Worm (Caenorhabditis elegans): ENCODE data around the gene C09G5.13.

DNA sequence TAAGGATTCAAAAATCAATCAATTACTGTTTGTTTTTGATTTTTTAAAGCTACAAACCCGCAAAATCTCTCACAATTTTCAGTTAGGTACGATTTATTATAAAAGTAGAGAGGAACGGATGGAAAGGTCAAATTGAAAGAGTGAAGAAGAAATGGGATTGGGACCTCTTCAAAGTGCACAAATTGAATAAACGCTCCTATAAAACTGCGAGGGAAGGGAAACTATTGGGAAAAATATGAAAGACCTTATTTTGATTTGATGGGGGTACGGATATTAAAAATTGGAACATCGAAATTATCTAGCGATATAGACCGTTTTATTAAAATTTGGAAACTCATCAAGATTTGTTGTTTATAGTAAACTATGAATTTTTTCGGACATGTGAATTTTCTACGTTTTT lies 49.5 kb downstream of the C09G5.13 start:
- TF ChIP-seq unc-39 (tag; optimal IDR thresholded peaks at IDR 0.05) (no peak), ama-1 (optimal IDR thresholded peaks at IDR 0.05) (no peak), fkh-2 (tag; optimal IDR thresholded peaks at IDR 0.05) (no peak), nhr-77 (tag; optimal IDR thresholded peaks at IDR 0.05) (no peak), snpc-4 (tag; optimal IDR thresholded peaks at IDR 0.05) (no peak), eor-1 (tag; optimal IDR thresholded peaks at IDR 0.05) (no peak), nhr-12 (tag; optimal IDR thresholded peaks at IDR 0.05) (no peak), zag-1 (tag; optimal IDR thresholded peaks at IDR 0.05) (no peak), mdl-1 (tag; optimal IDR thresholded peaks at IDR 0.05) (no peak)
